Fruit fly (Drosophila melanogaster) whole organism: ENCODE measurements around the gene CG14613.

Experiments used
- EcR ChIP-seq, 2 experiments: fragments of >200 bp; optimal IDR thresholded peaks; 2 replicates each; lab custom pipeline; 2017; ENCODE audit warnings: missing biosample characterization in 2 of 2, missing genetic modification characterization in 2 of 2, missing genetic modification reagents in 2 of 2
- psq ChIP-seq: fragments of >200 bp; optimal IDR thresholded peaks from 2 replicates; lab custom pipeline; 2017

DNA sequence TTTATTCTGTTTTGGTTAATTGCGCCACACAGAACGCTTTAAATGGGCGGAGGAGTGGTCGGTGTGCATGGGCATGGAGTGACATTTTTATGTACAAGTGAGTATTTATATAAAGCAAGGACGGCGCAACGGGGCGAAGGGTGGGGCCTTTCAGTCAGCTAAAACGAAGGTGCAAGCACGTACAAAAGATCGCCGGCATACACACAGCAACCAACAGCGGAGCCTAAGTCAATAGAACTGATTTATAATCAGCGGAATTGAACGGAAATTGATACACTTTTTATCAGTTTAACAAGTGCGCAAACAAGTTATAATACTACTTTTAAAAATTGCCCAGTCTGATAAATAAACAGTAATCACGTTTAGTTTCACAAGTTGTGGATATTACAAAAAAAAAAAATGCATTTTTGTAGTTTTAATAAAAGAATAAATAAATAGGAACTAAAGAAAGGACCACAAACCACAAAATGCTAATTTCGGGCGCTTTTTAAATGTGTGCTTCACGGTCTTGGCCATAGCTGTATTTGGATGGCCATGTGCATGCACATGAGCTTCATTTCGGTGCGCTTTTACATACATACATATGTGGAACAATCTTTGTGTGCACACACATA is 7.5 kb upstream of the CG14613 start:
- no peak for TF ChIP-seq EcR (GFP tag; optimal IDR thresholded peaks at IDR 0.05; lab: Kevin White, UChicago)
- no peak for TF ChIP-seq psq (lab: Kevin White, UChicago)
